Fruit fly (Drosophila melanogaster) whole organism, embryonic: Measurements from ENCODE around the gene Cp36.
A peak's percentile ranks its signal among the peaks of the same experiment; 100 is the strongest.

ENCODE experiments used
- Abd-B ChIP-seq: fragments of 200-800 bp; sonication (Bioruptor generic); optimal IDR thresholded peaks from 2 replicates; lab custom pipeline; 2018; ENCODE audit warnings: missing biosample characterization, mild to moderate bottlenecking, missing genetic modification characterization, moderate library complexity
- B-H2 ChIP-seq: fragments of 200-800 bp; sonication (Bioruptor generic); optimal IDR thresholded peaks from 2 replicates; lab custom pipeline; 2018; ENCODE audit warnings: missing biosample characterization, mild to moderate bottlenecking, missing genetic modification characterization
- CG11398 ChIP-seq: fragments of 200-800 bp; sonication (Bioruptor generic); optimal IDR thresholded peaks from 2 replicates; lab custom pipeline; 2016; ENCODE audit warnings: missing biosample characterization, missing genetic modification characterization
- CG11456 ChIP-seq: fragments of 200-800 bp; sonication (Bioruptor generic); IDR thresholded peaks from 3 replicates; pipeline ENCODE4 v1.3.6; 2022; ENCODE audit warnings: missing biosample characterization, missing genetic modification characterization
- CG11504 ChIP-seq: fragments of 200-800 bp; sonication (Bioruptor generic); optimal IDR thresholded peaks from 3 replicates; lab custom pipeline; 2019; ENCODE audit warnings: missing biosample characterization, mild to moderate bottlenecking, missing genetic modification characterization, moderate library complexity
- CG12104 ChIP-seq: fragments of 200-800 bp; sonication (Bioruptor generic); optimal IDR thresholded peaks from 3 replicates; lab custom pipeline; 2016; ENCODE audit warnings: missing biosample characterization, missing genetic modification characterization
- CG12942 ChIP-seq: fragments of 200-800 bp; sonication (Bioruptor generic); optimal IDR thresholded peaks from 3 replicates; lab custom pipeline; 2016; ENCODE audit warnings: missing biosample characterization, missing genetic modification characterization
- CG1832 ChIP-seq: fragments of 200-800 bp; sonication (Bioruptor generic); optimal IDR thresholded peaks from 2 replicates; lab custom pipeline; 2017; ENCODE audit warnings: missing biosample characterization, mild to moderate bottlenecking, missing genetic modification characterization, inconsistent platforms
- CG2678 ChIP-seq: fragments of 200-800 bp; sonication (Bioruptor generic); optimal IDR thresholded peaks from 3 replicates; lab custom pipeline; 2019; ENCODE audit warnings: missing biosample characterization, mild to moderate bottlenecking, missing genetic modification characterization, moderate library complexity
- CG31388 ChIP-seq: fragments of 200-800 bp; sonication (Bioruptor generic); optimal IDR thresholded peaks from 2 replicates; lab custom pipeline; 2016; ENCODE audit warnings: missing biosample characterization, missing genetic modification characterization
- CG3163 ChIP-seq: fragments of 200-800 bp; sonication (Bioruptor generic); optimal IDR thresholded peaks from 3 replicates; lab custom pipeline; 2016; ENCODE audit warnings: missing biosample characterization, missing genetic modification characterization
- CG33557 ChIP-seq: fragments of 200-800 bp; sonication (Bioruptor generic); optimal IDR thresholded peaks from 2 replicates; lab custom pipeline; 2019; ENCODE audit warnings: missing biosample characterization, mild to moderate bottlenecking, missing genetic modification characterization, moderate library complexity
- CG3726 ChIP-seq: fragments of 200-800 bp; sonication (Bioruptor generic); IDR thresholded peaks from 3 replicates; pipeline ENCODE4, ENCODE4 v1.3.6; 2022; ENCODE audit warnings: missing biosample characterization, missing genetic modification characterization
- CG6791 ChIP-seq: fragments of 200-800 bp; sonication (Bioruptor generic); IDR thresholded peaks from 3 replicates; pipeline ENCODE4 v1.3.6; 2022; ENCODE audit warnings: missing biosample characterization, missing genetic modification characterization; ENCODE audit not compliant: partially characterized antibody
- CG7556 ChIP-seq: fragments of 200-800 bp; sonication (Bioruptor generic); optimal IDR thresholded peaks from 2 replicates; lab custom pipeline; 2017; ENCODE audit warnings: missing biosample characterization, mild to moderate bottlenecking, missing genetic modification characterization
- CG7839 ChIP-seq: fragments of 200-800 bp; sonication (Bioruptor generic); optimal IDR thresholded peaks from 3 replicates; lab custom pipeline; 2018; ENCODE audit warnings: missing biosample characterization, mild to moderate bottlenecking, missing genetic modification characterization, moderate library complexity
- CG9876 ChIP-seq: fragments of 200-800 bp; sonication (Bioruptor generic); optimal IDR thresholded peaks from 2 replicates; lab custom pipeline; 2016; ENCODE audit warnings: missing biosample characterization, missing genetic modification characterization
- CoRest ChIP-seq: fragments of 200-800 bp; sonication (Bioruptor generic); optimal IDR thresholded peaks from 3 replicates; lab custom pipeline; 2018; ENCODE audit warnings: missing biosample characterization, mild to moderate bottlenecking, missing genetic modification characterization, moderate library complexity
- Dbx ChIP-seq: fragments of 200-800 bp; sonication (Bioruptor generic); IDR thresholded peaks from 3 replicates; pipeline ENCODE4 v1.3.6; 2022; ENCODE audit warnings: missing biosample characterization, missing genetic modification characterization
- Doc2 ChIP-seq: fragments of 200-800 bp; sonication (Bioruptor generic); IDR thresholded peaks from 2 replicates; pipeline ENCODE4 v1.3.6; 2022; ENCODE audit warnings: missing biosample characterization, missing genetic modification characterization
- Drgx ChIP-seq: fragments of 200-800 bp; sonication (Bioruptor generic); IDR thresholded peaks from 2 replicates; pipeline ENCODE4 v1.3.6; 2022; ENCODE audit warnings: missing biosample characterization, missing genetic modification characterization
- Ets65A ChIP-seq: fragments of 200-800 bp; sonication (Bioruptor generic); peaks from one replicate; lab custom pipeline; 2016; ENCODE audit warnings: missing biosample characterization, missing genetic modification characterization
- Lim3 ChIP-seq: fragments of 200-800 bp; sonication (Bioruptor generic); IDR thresholded peaks from 2 replicates; pipeline ENCODE4 v1.3.6; 2022; ENCODE audit warnings: missing biosample characterization, missing genetic modification characterization
- Meics ChIP-seq: fragments of 200-800 bp; sonication (Bioruptor generic); optimal IDR thresholded peaks from 2 replicates; lab custom pipeline; 2017; ENCODE audit warnings: missing biosample characterization, mild to moderate bottlenecking, missing genetic modification characterization
- YL-1 ChIP-seq: fragments of 200-800 bp; sonication (Bioruptor generic); optimal IDR thresholded peaks from 3 replicates; lab custom pipeline; 2017; ENCODE audit warnings: missing biosample characterization, mild to moderate bottlenecking, missing genetic modification characterization
- ap ChIP-seq: fragments of 200-800 bp; sonication (Bioruptor generic); IDR thresholded peaks from 2 replicates; pipeline ENCODE4 v1.3.6; 2022; ENCODE audit warnings: missing biosample characterization, missing genetic modification characterization
- ase ChIP-seq: fragments of 200-800 bp; sonication (Bioruptor generic); IDR thresholded peaks from 3 replicates; pipeline ENCODE4 v1.3.6; 2022; ENCODE audit warnings: missing biosample characterization, missing genetic modification characterization
- crol ChIP-seq: fragments of 200-800 bp; sonication (Bioruptor generic); IDR thresholded peaks from 2 replicates; pipeline ENCODE4 v1.3.6; 2022; ENCODE audit warnings: missing biosample characterization, missing genetic modification characterization
- cwo ChIP-seq: fragments of 200-800 bp; sonication (Bioruptor generic); optimal IDR thresholded peaks from 3 replicates; lab custom pipeline; 2017; ENCODE audit warnings: missing biosample characterization, missing genetic modification characterization, mild to moderate bottlenecking, moderate library complexity, missing genetic modification reagents
- da ChIP-seq: fragments of 200-800 bp; sonication (Bioruptor generic); optimal IDR thresholded peaks from 2 replicates; lab custom pipeline; 2016; ENCODE audit warnings: missing biosample characterization, missing genetic modification characterization
- dmrt99B ChIP-seq: fragments of 200-800 bp; sonication (Bioruptor generic); optimal IDR thresholded peaks from 2 replicates; lab custom pipeline; 2018; ENCODE audit warnings: missing biosample characterization, mild to moderate bottlenecking, missing genetic modification characterization, moderate library complexity
- eve ChIP-seq, 2 experiments: fragments of >200 bp; optimal IDR thresholded peaks; 2 replicates each; lab custom pipeline; 2017; ENCODE audit warnings: missing biosample characterization in 2 of 2, missing genetic modification characterization in 2 of 2
- eyg ChIP-seq: fragments of 200-800 bp; sonication (Bioruptor generic); optimal IDR thresholded peaks from 3 replicates; lab custom pipeline; 2016; ENCODE audit warnings: missing biosample characterization, missing genetic modification characterization
- fd3F ChIP-seq: fragments of 200-800 bp; sonication (Bioruptor generic); optimal IDR thresholded peaks from 2 replicates; lab custom pipeline; 2018; ENCODE audit warnings: missing biosample characterization, mild to moderate bottlenecking, missing genetic modification characterization, moderate library complexity
- gem ChIP-seq: fragments of 200-800 bp; sonication (Bioruptor generic); optimal IDR thresholded peaks from 2 replicates; lab custom pipeline; 2019; ENCODE audit warnings: missing biosample characterization, mild to moderate bottlenecking, missing genetic modification characterization, moderate library complexity
- grau ChIP-seq: fragments of 200-800 bp; optimal IDR thresholded peaks from 3 replicates; lab custom pipeline; 2019; ENCODE audit warnings: missing biosample characterization, mild to moderate bottlenecking, missing genetic modification characterization, moderate library complexity
- luna ChIP-seq: fragments of 200-800 bp; sonication (Bioruptor generic); optimal IDR thresholded peaks from 2 replicates; lab custom pipeline; 2016; ENCODE audit warnings: missing biosample characterization, missing genetic modification characterization
- pan ChIP-seq, 4 experiments: fragments of >200 bp in 3 of 4; fragments of 200-800 bp in 1 of 4; sonication (Bioruptor generic) in 1 of 4; optimal IDR thresholded peaks in 3 of 4; IDR thresholded peaks in 1 of 4; 2 replicates each; pipeline versions ENCODE4 v1.3.6 to Lab custom; 2017 to 2022; ENCODE audit warnings: missing biosample characterization in 2 of 4, missing genetic modification characterization in 2 of 4, mixed read lengths in 1 of 4
- ro ChIP-seq: fragments of 200-800 bp; sonication (Bioruptor generic); IDR thresholded peaks from 2 replicates; pipeline ENCODE4 v1.3.6; 2022; ENCODE audit warnings: missing biosample characterization, missing genetic modification characterization
- sc ChIP-seq, 3 experiments: fragments of >200 bp in 2 of 3; fragments of 200-800 bp in 1 of 3; sonication (Bioruptor generic) in 1 of 3; optimal IDR thresholded peaks; 2 replicates in 2 of 3; 3 replicates in 1 of 3; lab custom pipeline; 2017; ENCODE audit warnings: mild to moderate bottlenecking in 1 of 3, missing biosample characterization in 1 of 3, missing genetic modification characterization in 1 of 3, missing genetic modification reagents in 1 of 3
- shn ChIP-seq: fragments of 200-800 bp; sonication (Bioruptor generic); optimal IDR thresholded peaks from 3 replicates; lab custom pipeline; 2016; ENCODE audit warnings: missing biosample characterization, missing genetic modification characterization
- stwl ChIP-seq: fragments of 200-800 bp; sonication (Bioruptor generic); optimal IDR thresholded peaks from 3 replicates; lab custom pipeline; 2018; ENCODE audit warnings: missing biosample characterization, mild to moderate bottlenecking, missing genetic modification characterization, moderate library complexity
- vvl ChIP-seq: fragments of 200-800 bp; sonication (Bioruptor generic); IDR thresholded peaks from 2 replicates; pipeline ENCODE4 v1.3.6; 2022; ENCODE audit warnings: missing biosample characterization, missing genetic modification characterization
- wek ChIP-seq: fragments of 200-800 bp; sonication (Bioruptor generic); optimal IDR thresholded peaks from 3 replicates; lab custom pipeline; 2018; ENCODE audit warnings: missing biosample characterization, mild to moderate bottlenecking, missing genetic modification characterization, moderate library complexity
- zen2 ChIP-seq: fragments of 200-800 bp; sonication (Bioruptor generic); IDR thresholded peaks from 3 replicates; pipeline ENCODE4 v1.3.6; 2022; ENCODE audit warnings: missing biosample characterization, missing genetic modification characterization; ENCODE audit not compliant: partially characterized antibody

Gene Cp36

DNA sequence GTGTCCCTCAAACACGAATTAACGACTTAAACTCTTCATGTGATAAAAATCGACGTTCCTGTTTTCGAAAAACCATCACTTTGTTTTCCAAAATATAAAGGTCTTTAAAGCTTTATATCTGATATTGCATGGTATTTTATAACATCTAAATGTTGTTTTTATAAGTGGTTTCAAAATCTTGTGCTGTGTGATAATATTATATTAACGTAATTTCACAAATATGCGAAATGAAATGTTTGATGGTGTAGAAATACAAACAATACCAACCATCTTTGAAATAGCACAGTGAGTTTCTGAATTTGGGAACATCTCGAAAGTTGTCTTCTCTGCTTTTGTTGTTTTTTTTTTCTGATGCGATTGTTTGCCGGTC, 11.8 kb downstream of the Cp36 start:
- TF ChIP-seq CG1832 (GFP tag; lab: Kevin White, UChicago) (no peak), CG11504 (peak; percentile 21), eve (GFP tag; optimal IDR thresholded peaks at IDR 0.05; lab: Kevin White, UChicago) (no peak), Dbx (GFP tag; lab: Robert Waterston, UW) (no peak), B-H2 (GFP tag; lab: Kevin White, UChicago) (no peak), CG31388 (GFP tag; lab: Kevin White, UChicago) (no peak), Meics (GFP tag; lab: Kevin White, UChicago) (peak; percentile 3), Drgx (GFP tag; lab: Robert Waterston, UW) (no peak), CG7556 (GFP tag; lab: Kevin White, UChicago) (no peak), ase (GFP tag; lab: Robert Waterston, UW) (no peak), sc (optimal IDR thresholded peaks at IDR 0.05; lab: Kevin White, UChicago) (no peak), sc (GFP tag; optimal IDR thresholded peaks at IDR 0.05; lab: Kevin White, UChicago) (no peak), eyg (GFP tag; lab: Kevin White, UChicago) (no peak), CG33557 (GFP tag; lab: Kevin White, UChicago) (no peak), CG3726 (no peak), CG6791 (GFP tag; lab: Robert Waterston, UW) (no peak), CG7839 (peak; percentile 37), shn (no peak), CG2678 (tag; lab: Kevin White, UChicago) (peak; percentile 43), pan (optimal IDR thresholded peaks at IDR 0.05; lab: Kevin White, UChicago) (no peak), pan (GFP tag; optimal IDR thresholded peaks at IDR 0.05 in 1 of 2, IDR thresholded peaks at IDR 0.05 in 1 of 2) (peak in 1 of 2 experiments; percentile 6), CG12104 (no peak), CG11398 (GFP tag; lab: Kevin White, UChicago) (no peak), YL-1 (no peak), Abd-B (GFP tag; lab: Kevin White, UChicago) (peak; percentile 24), zen2 (no peak), ap (GFP tag; lab: Robert Waterston, UW) (no peak), ro (GFP tag; lab: Robert Waterston, UW) (no peak), CG3163 (GFP tag; lab: Kevin White, UChicago) (no peak), luna (GFP tag; lab: Kevin White, UChicago) (no peak), cwo (GFP tag; lab: Kevin White, UChicago) (no peak), dmrt99B (tag; lab: Kevin White, UChicago) (peak; percentile 17), gem (tag; lab: Kevin White, UChicago) (peak; percentile 36), Ets65A (no peak), Doc2 (no peak), wek (no peak), fd3F (GFP tag; lab: Kevin White, UChicago) (peak; percentile 1), CoRest (peak; percentile 27), grau (peak; percentile 23), da (no peak), crol (no peak), Lim3 (GFP tag; lab: Robert Waterston, UW) (no peak), stwl (tag; lab: Kevin White, UChicago) (no peak), CG12942 (GFP tag; lab: Kevin White, UChicago) (no peak), vvl (GFP tag; lab: Robert Waterston, UW) (no peak), CG11456 (no peak), CG9876 (GFP tag; lab: Kevin White, UChicago) (no peak)
